Worm (Caenorhabditis elegans) whole organism, L1 larva: Measurements from ENCODE around the gene ssr-2.

Experiments used
- ceh-8 ChIP-seq: fragments of 200-800 bp; sonication (Bioruptor generic); optimal IDR thresholded peaks from 2 replicates; lab custom pipeline; 2018; ENCODE audit warnings: mild to moderate bottlenecking, missing genetic modification characterization, moderate library complexity, missing compliant biosample characterization
- ceh-90 ChIP-seq: sonication (generic microtip); optimal IDR thresholded peaks from 2 replicates; lab custom pipeline; 2016; ENCODE audit warnings: missing genetic modification characterization, missing compliant biosample characterization
- dsc-1 ChIP-seq: sonication (generic microtip); optimal IDR thresholded peaks from 2 replicates; lab custom pipeline; 2016; ENCODE audit warnings: mild to moderate bottlenecking, missing genetic modification characterization, missing compliant biosample characterization
- irx-1 ChIP-seq: sonication (generic microtip); optimal IDR thresholded peaks from 2 replicates; lab custom pipeline; 2016; ENCODE audit warnings: missing genetic modification characterization, missing compliant biosample characterization
- lin-14 ChIP-seq: fragments of 200-800 bp; sonication (Bioruptor generic); optimal IDR thresholded peaks from 2 replicates; lab custom pipeline; 2018; ENCODE audit warnings: mild to moderate bottlenecking, missing genetic modification characterization, moderate library complexity, missing compliant biosample characterization
- nhr-71 ChIP-seq: sonication (generic microtip); optimal IDR thresholded peaks from 2 replicates; lab custom pipeline; 2016; ENCODE audit warnings: mild to moderate bottlenecking, missing genetic modification characterization, moderate library complexity, missing compliant biosample characterization
- nhr-85 ChIP-seq: sonication (generic microtip); peaks from one replicate; lab custom pipeline; 2016; ENCODE audit warnings: missing genetic modification characterization, inconsistent platforms, missing compliant biosample characterization
- unc-62 ChIP-seq: fragments of 150-350 bp; optimal IDR thresholded peaks from 2 replicates; lab custom pipeline; 2014; ENCODE audit warnings: missing biosample characterization, missing genetic modification reagents, missing genetic modification characterization
- zip-4 ChIP-seq: fragments of 200-800 bp; sonication (Bioruptor generic); optimal IDR thresholded peaks from 2 replicates; lab custom pipeline; 2018; ENCODE audit warnings: mild to moderate bottlenecking, missing genetic modification characterization, moderate library complexity, missing compliant biosample characterization

Gene ssr-2

DNA sequence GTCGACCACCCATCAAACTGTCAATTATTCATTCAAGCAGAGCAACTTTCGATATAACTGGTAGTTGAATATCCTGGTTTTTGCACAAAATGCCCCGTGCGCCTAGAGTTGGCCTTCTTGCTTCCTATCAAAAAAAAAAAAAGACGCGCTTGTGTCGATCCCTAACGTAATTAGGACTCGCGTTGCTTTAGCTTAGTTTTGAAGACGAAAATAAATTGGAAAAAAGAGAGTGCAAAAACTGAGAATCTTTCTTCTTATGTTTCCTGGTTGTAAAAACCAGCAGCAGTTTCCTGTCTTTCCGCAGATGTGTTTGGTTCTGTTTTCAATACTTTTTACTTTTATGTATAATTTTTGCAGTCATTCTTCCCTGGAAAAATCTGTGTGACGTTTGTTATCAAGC lies 49.6 kb downstream of the ssr-2 start:
- no peak for TF ChIP-seq ceh-8 (GFP tag; lab: Kevin White, UChicago)
- peak; percentile 50 for TF ChIP-seq lin-14 (GFP tag; lab: Kevin White, UChicago)

DNA sequence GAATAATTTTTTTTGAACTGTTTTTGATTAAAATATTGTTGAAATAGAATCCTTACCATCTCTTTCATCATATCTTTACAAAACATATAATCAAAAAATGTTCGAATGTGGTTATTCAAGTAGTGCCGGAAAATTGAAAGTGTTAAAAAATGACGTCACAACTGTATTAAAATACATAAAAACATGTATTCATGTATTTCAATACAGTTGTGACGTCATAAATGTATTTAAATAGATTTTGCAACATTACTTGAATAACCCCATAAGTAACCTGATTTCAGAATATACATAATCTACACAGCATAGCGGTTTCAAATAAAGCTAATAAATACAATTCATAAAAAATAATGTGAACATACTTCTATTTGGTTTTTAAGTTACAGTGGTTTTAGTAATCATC lies 50.6 kb downstream of the ssr-2 start:
- no peak for TF ChIP-seq irx-1 (tag; lab: Kevin White, UChicago)
- no peak for TF ChIP-seq dsc-1 (tag; lab: Kevin White, UChicago)
- TF ChIP-seq ceh-90 = no peak
- TF ChIP-seq nhr-71 (tag; lab: Kevin White, UChicago) = no peak
- TF ChIP-seq unc-62 (GFP tag; lab: Kevin White, UChicago) = no peak
- TF ChIP-seq nhr-85 (tag; lab: Kevin White, UChicago) = no peak
- no peak for TF ChIP-seq zip-4 (GFP tag; lab: Kevin White, UChicago)
